In genomic region chr3L:6358501-6358900, dm6 we compare ENCODE assay signal across 4 fruit fly cellular contexts.
TF ChIP-seq lines count a peak whose summit lies in the region.

No protein-coding gene starts in this region.

- no peak for TF ChIP-seq CTCF in whole organism, embryonic (GFP tag; optimal IDR thresholded peaks at IDR 0.05; lab: Kevin White, UChicago)

TF ChIP-seq in whole organism, embryonic, 481 proteins besides CTCF, POLR2A, EP300 and RAD21 (continues in another document):
- TF ChIP-seq CG33213 (GFP tag; optimal IDR thresholded peaks at IDR 0.05; lab: Kevin White, UChicago), result no peak
- TF ChIP-seq Xrp1 (GFP tag; IDR thresholded peaks at IDR 0.05; lab: Robert Waterston, UW), result peak; percentile 39; the same call in 1 of the 2 replicates
- TF ChIP-seq unpg (GFP tag; optimal IDR thresholded peaks at IDR 0.05; lab: Kevin White, UChicago), result no peak
- no peak for TF ChIP-seq tap (tag; optimal IDR thresholded peaks at IDR 0.05; lab: Kevin White, UChicago)
- no peak for TF ChIP-seq Sox100B (GFP tag; optimal IDR thresholded peaks at IDR 0.05; lab: Kevin White, UChicago)
- peak; percentile 28 for TF ChIP-seq lbe (GFP tag; optimal IDR thresholded peaks at IDR 0.05; lab: Kevin White, UChicago)
- TF ChIP-seq CG18262 (tag; optimal IDR thresholded peaks at IDR 0.05; lab: Kevin White, UChicago), result peak; percentile 6
- TF ChIP-seq CG11695 (GFP tag; IDR thresholded peaks at IDR 0.05; lab: Robert Waterston, UW), result no peak
- TF ChIP-seq tna (GFP tag; IDR thresholded peaks at IDR 0.05; lab: Robert Waterston, UW; ENCODE audit: partially characterized antibody), result no peak
- TF ChIP-seq CG1603 (tag; optimal IDR thresholded peaks at IDR 0.05; lab: Kevin White, UChicago), result peak; percentile 40
- no peak for TF ChIP-seq CG11247 (GFP tag; IDR thresholded peaks at IDR 0.05; lab: Robert Waterston, UW)
- no peak for TF ChIP-seq prd (optimal IDR thresholded peaks at IDR 0.05; lab: Kevin White, UChicago)
- TF ChIP-seq prd (GFP tag; IDR thresholded peaks at IDR 0.05; lab: Robert Waterston, UW), result 0 out of 3 replicates have a peak, but pooled peaks have one; percentile 4
- TF ChIP-seq CG3726 (GFP tag; IDR thresholded peaks at IDR 0.05; lab: Robert Waterston, UW), result no peak
- no peak for TF ChIP-seq zen (tag; optimal IDR thresholded peaks at IDR 0.05; lab: Kevin White, UChicago)
- TF ChIP-seq lola (GFP tag; optimal IDR thresholded peaks at IDR 0.05; lab: Kevin White, UChicago), result peak in 1 of 3 experiments; percentile 16
- TF ChIP-seq vvl (GFP tag; IDR thresholded peaks at IDR 0.05; lab: Robert Waterston, UW), result 0 out of 2 replicates have a peak, but pooled peaks have one; percentile 21
- peak; percentile 43 for TF ChIP-seq dmrt11E (tag; optimal IDR thresholded peaks at IDR 0.05; lab: Kevin White, UChicago)
- TF ChIP-seq CG4404 (GFP tag; IDR thresholded peaks at IDR 0.05; lab: Robert Waterston, UW), result peak; percentile 26; the same call in 1 of the 2 replicates
- no peak for TF ChIP-seq zfh2 (GFP tag; optimal IDR thresholded peaks at IDR 0.05; lab: Kevin White, UChicago)
- peak; percentile 73 for TF ChIP-seq Drgx (GFP tag; IDR thresholded peaks at IDR 0.05; lab: Robert Waterston, UW)
- TF ChIP-seq bsh (GFP tag; optimal IDR thresholded peaks at IDR 0.05; lab: Kevin White, UChicago), result peak; percentile 12 to 29

TF ChIP-seq in whole organism, prepupa, 60 proteins besides CTCF, POLR2A, EP300 and RAD21 (continues in another document):
- peak; percentile 84 for TF ChIP-seq dsx (GFP tag; optimal IDR thresholded peaks at IDR 0.05; lab: Kevin White, UChicago; ENCODE audit: poor library complexity, severe bottlenecking)
- peak; percentile 79 for TF ChIP-seq Ets96B (tag; optimal IDR thresholded peaks at IDR 0.05; lab: Kevin White, UChicago)
- TF ChIP-seq Sox102F (GFP tag; optimal IDR thresholded peaks at IDR 0.05; lab: Kevin White, UChicago), result peak; percentile 57
- TF ChIP-seq svp (GFP tag; lab: Kevin White, UChicago), result peak; percentile 87
- TF ChIP-seq OdsH (GFP tag; optimal IDR thresholded peaks at IDR 0.05; lab: Kevin White, UChicago), result peak; percentile 73
- peak; percentile 80 for TF ChIP-seq eg (GFP tag; IDR thresholded peaks at IDR 0.05; lab: Robert Waterston, UW)
- peak; percentile 65 for TF ChIP-seq Smox (GFP tag; optimal IDR thresholded peaks at IDR 0.05; lab: Kevin White, UChicago)
- TF ChIP-seq CG8119 (GFP tag; IDR thresholded peaks at IDR 0.05; lab: Robert Waterston, UW), result peak; percentile 81
- no peak for TF ChIP-seq dac (GFP tag; optimal IDR thresholded peaks at IDR 0.05; lab: Kevin White, UChicago)
- peak; percentile 65 for TF ChIP-seq Sox14 (GFP tag; optimal IDR thresholded peaks at IDR 0.05; lab: Kevin White, UChicago)
- peak; percentile 22 to 53 for TF ChIP-seq salr (GFP tag; optimal IDR thresholded peaks at IDR 0.05; lab: Kevin White, UChicago)
- peak; percentile 67 for TF ChIP-seq CG32006 (GFP tag; optimal IDR thresholded peaks at IDR 0.05; lab: Kevin White, UChicago)
- peak; percentile 51 for TF ChIP-seq Hr4 (GFP tag; optimal IDR thresholded peaks at IDR 0.05; lab: Kevin White, UChicago)
- peak; percentile 55 for TF ChIP-seq CG11762 (GFP tag; optimal IDR thresholded peaks at IDR 0.05; lab: Kevin White, UChicago; ENCODE audit: insufficient read depth)
- no peak for TF ChIP-seq CG6854 (GFP tag; optimal IDR thresholded peaks at IDR 0.05; lab: Kevin White, UChicago)
- TF ChIP-seq Eip93F (GFP tag; optimal IDR thresholded peaks at IDR 0.05; lab: Kevin White, UChicago), result no peak
- TF ChIP-seq cyc (GFP tag; optimal IDR thresholded peaks at IDR 0.05; lab: Kevin White, UChicago), result peak; percentile 50
- peak; percentile 77 to 84 for TF ChIP-seq ss (GFP tag; optimal IDR thresholded peaks at IDR 0.05; lab: Kevin White, UChicago)
- peak; percentile 45 for TF ChIP-seq CG31627 (GFP tag; optimal IDR thresholded peaks at IDR 0.05; lab: Kevin White, UChicago)
- no peak for TF ChIP-seq CG11294 (GFP tag; IDR thresholded peaks at IDR 0.05; lab: Robert Waterston, UW)
- TF ChIP-seq CG15336 (GFP tag; IDR thresholded peaks at IDR 0.05; lab: Robert Waterston, UW), result peak; percentile 79
- peak; percentile 81 for TF ChIP-seq CG3919 (GFP tag; optimal IDR thresholded peaks at IDR 0.05; lab: Kevin White, UChicago)
- TF ChIP-seq Eip75B (GFP tag; optimal IDR thresholded peaks at IDR 0.05; lab: Kevin White, UChicago), result peak; percentile 57

TF ChIP-seq in whole organism, pupa, 21 proteins besides CTCF, POLR2A, EP300 and RAD21:
- TF ChIP-seq CG9948 (tag; optimal IDR thresholded peaks at IDR 0.05; lab: Kevin White, UChicago), result peak; percentile 72
- TF ChIP-seq CG12605 (GFP tag; IDR thresholded peaks at IDR 0.05; lab: Robert Waterston, UW), result peak; percentile 76
- TF ChIP-seq CG32121 (GFP tag; IDR thresholded peaks at IDR 0.05; lab: Robert Waterston, UW), result peak; percentile 54
- TF ChIP-seq Pif1B (GFP tag; optimal IDR thresholded peaks at IDR 0.05; lab: Kevin White, UChicago), result peak; percentile 59
- TF ChIP-seq CG4496 (GFP tag; IDR thresholded peaks at IDR 0.05; lab: Robert Waterston, UW), result peak; percentile 80
- no peak for TF ChIP-seq D1 (tag; optimal IDR thresholded peaks at IDR 0.05; lab: Kevin White, UChicago)
- peak; percentile 69 for TF ChIP-seq Pif1A (GFP tag; optimal IDR thresholded peaks at IDR 0.05; lab: Kevin White, UChicago)
- no peak for TF ChIP-seq rn (GFP tag; IDR thresholded peaks at IDR 0.05; lab: Robert Waterston, UW)
- peak; percentile 73 for TF ChIP-seq gl (tag; optimal IDR thresholded peaks at IDR 0.05; lab: Kevin White, UChicago)
- TF ChIP-seq CG8159 (tag; optimal IDR thresholded peaks at IDR 0.05; lab: Kevin White, UChicago), result peak; percentile 86
- peak; percentile 79 for TF ChIP-seq CG34367 (tag; optimal IDR thresholded peaks at IDR 0.05; lab: Kevin White, UChicago)
- peak; percentile 30 for TF ChIP-seq Snoo (tag; optimal IDR thresholded peaks at IDR 0.05; lab: Kevin White, UChicago)
- peak; percentile 84 for TF ChIP-seq CG17806 (tag; optimal IDR thresholded peaks at IDR 0.05; lab: Kevin White, UChicago)
- peak; percentile 74 for TF ChIP-seq CG8301 (tag; optimal IDR thresholded peaks at IDR 0.05; lab: Kevin White, UChicago)
- TF ChIP-seq Ets98B (GFP tag; IDR thresholded peaks at IDR 0.05; lab: Robert Waterston, UW), result peak; percentile 60
- TF ChIP-seq EcR (GFP tag; optimal IDR thresholded peaks at IDR 0.05; lab: Kevin White, UChicago), result no peak
- TF ChIP-seq CG13204 (GFP tag; optimal IDR thresholded peaks at IDR 0.05; lab: Kevin White, UChicago), result peak; percentile 55
- TF ChIP-seq fd96Ca (GFP tag; IDR thresholded peaks at IDR 0.05; lab: Robert Waterston, UW), result peak; percentile 76
- TF ChIP-seq CG15710 (tag; optimal IDR thresholded peaks at IDR 0.05; lab: Kevin White, UChicago), result peak; percentile 85
- TF ChIP-seq CG14655 (GFP tag; optimal IDR thresholded peaks at IDR 0.05; lab: Kevin White, UChicago), result peak; percentile 82
- no peak for TF ChIP-seq CG10348 (GFP tag; IDR thresholded peaks at IDR 0.05; lab: Robert Waterston, UW)
TF ChIP-seq in whole organism, pupa: peak in this region for 17.

TF ChIP-seq in whole organism, wandering third instar larva, 38 proteins besides CTCF, POLR2A, EP300 and RAD21:
- TF ChIP-seq Hr83 (GFP tag; optimal IDR thresholded peaks at IDR 0.05; lab: Kevin White, UChicago; ENCODE audit: poor library complexity, severe bottlenecking), result no peak
- TF ChIP-seq Hnf4 (GFP tag; optimal IDR thresholded peaks at IDR 0.05; lab: Kevin White, UChicago), result peak; percentile 60
- TF ChIP-seq GATAd (GFP tag; optimal IDR thresholded peaks at IDR 0.05; lab: Kevin White, UChicago), result no peak
- peak; percentile 24 for TF ChIP-seq psq (GFP tag; optimal IDR thresholded peaks at IDR 0.05; lab: Kevin White, UChicago)
- TF ChIP-seq Rel (GFP tag; optimal IDR thresholded peaks at IDR 0.05; lab: Kevin White, UChicago), result no peak
- no peak for TF ChIP-seq Rel (tag; optimal IDR thresholded peaks at IDR 0.05; lab: Kevin White, UChicago)
- peak; percentile 2 for TF ChIP-seq Jra (GFP tag; optimal IDR thresholded peaks at IDR 0.05; lab: Kevin White, UChicago)
- no peak for TF ChIP-seq Dif (GFP tag; optimal IDR thresholded peaks at IDR 0.05; lab: Kevin White, UChicago; ENCODE audit: partially characterized antibody)
- TF ChIP-seq Dfd (GFP tag; optimal IDR thresholded peaks at IDR 0.05; lab: Kevin White, UChicago), result no peak
- peak; percentile 57 for TF ChIP-seq fru (GFP tag; optimal IDR thresholded peaks at IDR 0.05; lab: Kevin White, UChicago)
- TF ChIP-seq Mio (GFP tag; optimal IDR thresholded peaks at IDR 0.05; lab: Kevin White, UChicago), result no peak
- no peak for TF ChIP-seq sv (GFP tag; optimal IDR thresholded peaks at IDR 0.05; lab: Kevin White, UChicago)
- peak; percentile 70 for TF ChIP-seq rgr (GFP tag; optimal IDR thresholded peaks at IDR 0.05; lab: Kevin White, UChicago)
- peak; percentile 7 for TF ChIP-seq CG9705 (GFP tag; optimal IDR thresholded peaks at IDR 0.05; lab: Kevin White, UChicago)
- peak; percentile 24 for TF ChIP-seq dmrt93B (GFP tag; optimal IDR thresholded peaks at IDR 0.05; lab: Kevin White, UChicago)
- TF ChIP-seq Vsx2 (GFP tag; optimal IDR thresholded peaks at IDR 0.05; lab: Kevin White, UChicago; ENCODE audit: partially characterized antibody), result no peak
- TF ChIP-seq Sp1 (GFP tag; optimal IDR thresholded peaks at IDR 0.05; lab: Kevin White, UChicago), result peak; percentile 61
- TF ChIP-seq dsf (GFP tag; optimal IDR thresholded peaks at IDR 0.05; lab: Kevin White, UChicago; ENCODE audit: borderline replicate concordance), result no peak
- no peak for TF ChIP-seq CG32264 (GFP tag; optimal IDR thresholded peaks at IDR 0.05; lab: Kevin White, UChicago)
- no peak for TF ChIP-seq Myc (optimal IDR thresholded peaks at IDR 0.05; lab: Kevin White, UChicago)
- TF ChIP-seq woc (GFP tag; optimal IDR thresholded peaks at IDR 0.05; lab: Kevin White, UChicago), result no peak
- TF ChIP-seq HLH106 (tag; optimal IDR thresholded peaks at IDR 0.05; lab: Kevin White, UChicago), result peak; percentile 55
- peak; percentile 42 for TF ChIP-seq brk (GFP tag; optimal IDR thresholded peaks at IDR 0.05; lab: Kevin White, UChicago)
- peak; percentile 45 for TF ChIP-seq br (GFP tag; optimal IDR thresholded peaks at IDR 0.05; lab: Kevin White, UChicago)
- peak; percentile 53 for TF ChIP-seq ey (GFP tag; optimal IDR thresholded peaks at IDR 0.05; lab: Kevin White, UChicago)
- TF ChIP-seq foxo (GFP tag; optimal IDR thresholded peaks at IDR 0.05; lab: Kevin White, UChicago), result peak in 1 of 2 experiments; percentile 68
- TF ChIP-seq h (GFP tag; optimal IDR thresholded peaks at IDR 0.05; lab: Kevin White, UChicago), result peak; percentile 74
- peak; percentile 61 for TF ChIP-seq OdsH (GFP tag; optimal IDR thresholded peaks at IDR 0.05; lab: Kevin White, UChicago)

Comparison
In these comparisons a context has a peak if more than half of its experiments do, and no peak if none do; other contexts are left out.
1. Of the 7 proteins assayed by ChIP-seq in both whole organism, embryonic and whole organism, prepupa: peak only in whole organism, embryonic: none; only in whole organism, prepupa: CG16779, Gug, Hr39, Lpt and Sox102F; in both: Blimp-1; in neither: 1.